Fruit fly (Drosophila melanogaster): ENCODE measurements around the gene CG31689.
A peak's percentile ranks its signal among the peaks of the same experiment; 100 is the strongest.

Gene CG31689

dm6 chr2L:2759654-2760053 is 34.2 kb downstream of the CG31689 start, which contains the start of the genes HemK2, Snapin and Tnpo-SR (continued):
- peak; percentile 95 for TF ChIP-seq CG2712 (tag; optimal IDR thresholded peaks at IDR 0.05)
- peak in 1 of 2 experiments; percentile 88 for TF ChIP-seq bsh (GFP tag; optimal IDR thresholded peaks at IDR 0.05)
- peak; percentile 69 for TF ChIP-seq CG9876 (GFP tag; optimal IDR thresholded peaks at IDR 0.05)
- peak; percentile 94 for TF ChIP-seq CoRest (tag; optimal IDR thresholded peaks at IDR 0.05)
- peak; percentile 85 for TF ChIP-seq CG42726 (GFP tag; IDR thresholded peaks at IDR 0.05; ENCODE audit: partially characterized antibody)
- peak; percentile 91 for TF ChIP-seq Max (GFP tag; optimal IDR thresholded peaks at IDR 0.05)
- peak; percentile 97 for TF ChIP-seq knrl (GFP tag; IDR thresholded peaks at IDR 0.05; ENCODE audit: partially characterized antibody)
- peak; percentile 97 for TF ChIP-seq vvl (GFP tag; IDR thresholded peaks at IDR 0.05)
- peak; percentile 90 for TF ChIP-seq bab2 (GFP tag; optimal IDR thresholded peaks at IDR 0.05)
- peak; percentile 81 for TF ChIP-seq toy (GFP tag; IDR thresholded peaks at IDR 0.05)
- TF ChIP-seq CG17359 (tag; optimal IDR thresholded peaks at IDR 0.05), result peak; percentile 91
- TF ChIP-seq CG4404 (GFP tag; IDR thresholded peaks at IDR 0.05), result peak; percentile 94
- peak; percentile 90 for TF ChIP-seq CG1647 (GFP tag; optimal IDR thresholded peaks at IDR 0.05)
- peak; percentile 95 for TF ChIP-seq Aef1 (GFP tag; IDR thresholded peaks at IDR 0.05)
- peak; percentile 80 for TF ChIP-seq tup (GFP tag; optimal IDR thresholded peaks at IDR 0.05)
- peak; percentile 73 for TF ChIP-seq CG6813 (GFP tag; optimal IDR thresholded peaks at IDR 0.05)
- TF ChIP-seq Sry-β (GFP tag; optimal IDR thresholded peaks at IDR 0.05), result peak; percentile 68
- no peak for TF ChIP-seq cg (GFP tag; optimal IDR thresholded peaks at IDR 0.05)
- peak; percentile 91 for TF ChIP-seq CG4820 (GFP tag; optimal IDR thresholded peaks at IDR 0.05)
- peak; percentile 96 for TF ChIP-seq slbo (GFP tag; IDR thresholded peaks at IDR 0.05)
- no peak for TF ChIP-seq lov (optimal IDR thresholded peaks at IDR 0.05)
- TF ChIP-seq lov (GFP tag; IDR thresholded peaks at IDR 0.05), result peak; percentile 89
- peak; percentile 84 for TF ChIP-seq CG31224 (GFP tag; IDR thresholded peaks at IDR 0.05)
- TF ChIP-seq vfl (GFP tag; optimal IDR thresholded peaks at IDR 0.05), result peak; percentile 92
- peak; percentile 54 for TF ChIP-seq luna (GFP tag; optimal IDR thresholded peaks at IDR 0.05)
- TF ChIP-seq chm (GFP tag; IDR thresholded peaks at IDR 0.05), result peak; percentile 86
- TF ChIP-seq dysf (GFP tag; IDR thresholded peaks at IDR 0.05), result peak; percentile 94
- peak; percentile 72 for TF ChIP-seq E2f2 (GFP tag; IDR thresholded peaks at IDR 0.05)
- TF ChIP-seq CG10654 (GFP tag; optimal IDR thresholded peaks at IDR 0.05), result peak; percentile 80
- TF ChIP-seq Elba2 (GFP tag; optimal IDR thresholded peaks at IDR 0.05), result peak; percentile 77
- TF ChIP-seq GATAe (GFP tag; conservative IDR thresholded peaks at IDR 0.05), result peak; percentile 82
- peak; percentile 97 for TF ChIP-seq CG16813 (GFP tag; IDR thresholded peaks at IDR 0.05; ENCODE audit: partially characterized antibody)
- no peak; the same call in 2 of the 3 replicates for TF ChIP-seq jigr1 (GFP tag; IDR thresholded peaks at IDR 0.05)
- TF ChIP-seq pum (GFP tag; optimal IDR thresholded peaks at IDR 0.05), result peak; percentile 79
- peak; percentile 87 for TF ChIP-seq twi (tag; optimal IDR thresholded peaks at IDR 0.05)
- peak; percentile 86 for TF ChIP-seq ssp (GFP tag; IDR thresholded peaks at IDR 0.05)
- TF ChIP-seq zfh2 (GFP tag; optimal IDR thresholded peaks at IDR 0.05), result peak; percentile 92
- no peak for TF ChIP-seq NC2α (GFP tag; optimal IDR thresholded peaks at IDR 0.05)
- TF ChIP-seq CG10462 (GFP tag; optimal IDR thresholded peaks at IDR 0.05), result peak; percentile 82
- TF ChIP-seq Jarid2 (GFP tag; optimal IDR thresholded peaks at IDR 0.05), result no peak
- peak; percentile 95 for TF ChIP-seq MBD-R2 (GFP tag; IDR thresholded peaks at IDR 0.05)
- peak; percentile 76 for TF ChIP-seq mirr (GFP tag; optimal IDR thresholded peaks at IDR 0.05)
- peak; percentile 59 for TF ChIP-seq sqz (GFP tag; optimal IDR thresholded peaks at IDR 0.05)
- peak; percentile 87 for TF ChIP-seq CG10959 (GFP tag; IDR thresholded peaks at IDR 0.05)
- TF ChIP-seq CG11093 (GFP tag; IDR thresholded peaks at IDR 0.05), result peak; percentile 91
- TF ChIP-seq CG4360 (GFP tag; IDR thresholded peaks at IDR 0.05), result peak; percentile 50
- peak; percentile 94 for TF ChIP-seq CG7372 (GFP tag; IDR thresholded peaks at IDR 0.05)
- peak; percentile 91 for TF ChIP-seq CG12155 (GFP tag; optimal IDR thresholded peaks at IDR 0.05)
- TF ChIP-seq trem (tag; optimal IDR thresholded peaks at IDR 0.05), result peak; percentile 95
- peak; percentile 96 for TF ChIP-seq CG12391 (tag; optimal IDR thresholded peaks at IDR 0.05)
- peak; percentile 93 for TF ChIP-seq hb (GFP tag; IDR thresholded peaks at IDR 0.05; ENCODE audit: partially characterized antibody)

Measured in whole organism, embryonic.